Fruit fly (Drosophila melanogaster) Kc167 (cell line): ENCODE data around the gene CG33342.

Experiments used
- Myc ChIP-seq: fragments of >200 bp; optimal IDR thresholded peaks from 2 replicates; lab custom pipeline; 2017; ENCODE audit warnings: missing external identifiers
- Sin3A ChIP-seq: fragments of >200 bp; optimal IDR thresholded peaks from 2 replicates; lab custom pipeline; 2018; ENCODE audit warnings: missing external identifiers
- h ChIP-seq: fragments of >200 bp; optimal IDR thresholded peaks from 3 replicates; lab custom pipeline; 2018; ENCODE audit warnings: missing external identifiers
- insv ChIP-seq: fragments of >200 bp; optimal IDR thresholded peaks from 3 replicates; lab custom pipeline; 2018; ENCODE audit warnings: missing external identifiers
- psq ChIP-seq: fragments of >200 bp; optimal IDR thresholded peaks from 2 replicates; lab custom pipeline; 2017; ENCODE audit warnings: missing external identifiers
- ttk ChIP-seq: sonication (Bioruptor generic); optimal IDR thresholded peaks from 2 replicates; lab custom pipeline; 2017; ENCODE audit warnings: missing external identifiers

CG33342 gene

DNA sequence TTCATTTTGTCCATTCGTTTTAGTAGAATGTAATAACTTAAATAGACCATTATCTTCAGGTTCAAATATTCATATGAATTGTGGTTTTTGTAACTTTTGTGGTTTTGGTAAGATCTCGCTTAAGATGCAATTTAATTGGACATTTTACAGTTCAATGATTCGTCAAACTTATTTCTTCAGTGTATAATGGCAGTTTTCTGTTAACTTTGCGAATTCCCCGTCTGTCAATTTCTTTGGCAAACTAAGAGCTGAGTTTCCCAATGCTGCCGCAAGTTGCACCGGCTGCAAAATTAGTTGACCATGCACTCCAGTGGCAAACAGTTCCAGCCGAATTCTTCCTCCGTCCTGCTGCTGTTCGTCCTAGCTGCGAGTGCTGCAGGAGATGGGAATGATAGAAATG, at the start of gene CG33342:
TSS of gene CG33342 (plus strand) at position 301 of the 400 bp plus-strand sequence.
- TF ChIP-seq Sin3A (lab: Kevin White, UChicago) (no peak), psq (no peak), ttk (lab: Kevin White, UChicago) (no peak), h (lab: Kevin White, UChicago) (no peak), Myc (lab: Kevin White, UChicago) (no peak), insv (lab: Kevin White, UChicago) (no peak)

dm6 chr3R:24333182-24333808, 43.4 kb upstream of the CG33342 start, which contains the start of the genes Rrp5 and Dis3:
Gene Rrp5 (minus strand): TSS chr3R:24333316.
Gene Dis3 (plus strand): TSS chr3R:24333433.
- TF ChIP-seq Myc (lab: Kevin White, UChicago), result no peak
- no peak for TF ChIP-seq psq
- TF ChIP-seq insv (lab: Kevin White, UChicago), result no peak
- no peak for TF ChIP-seq Sin3A (lab: Kevin White, UChicago)
- TF ChIP-seq ttk (lab: Kevin White, UChicago), result no peak

- no peak for TF ChIP-seq psq
- no peak for TF ChIP-seq ttk (lab: Kevin White, UChicago)
Measured at dm6 chr3R:24336622-24337021, 40.0 kb upstream of the CG33342 start, which contains the start of gene CG6432. Gene CG6432 (plus strand): TSS chr3R:24336922.

- TF ChIP-seq psq (no peak), Sin3A (lab: Kevin White, UChicago) (no peak), h (lab: Kevin White, UChicago) (no peak), ttk (lab: Kevin White, UChicago) (no peak), insv (lab: Kevin White, UChicago) (no peak), Myc (lab: Kevin White, UChicago) (no peak)
Measured at dm6 chr3R:24341251-24341650, 35.4 kb upstream of the CG33342 start, which contains the start of gene Ms. Gene Ms (plus strand): TSS chr3R:24341551.

DNA sequence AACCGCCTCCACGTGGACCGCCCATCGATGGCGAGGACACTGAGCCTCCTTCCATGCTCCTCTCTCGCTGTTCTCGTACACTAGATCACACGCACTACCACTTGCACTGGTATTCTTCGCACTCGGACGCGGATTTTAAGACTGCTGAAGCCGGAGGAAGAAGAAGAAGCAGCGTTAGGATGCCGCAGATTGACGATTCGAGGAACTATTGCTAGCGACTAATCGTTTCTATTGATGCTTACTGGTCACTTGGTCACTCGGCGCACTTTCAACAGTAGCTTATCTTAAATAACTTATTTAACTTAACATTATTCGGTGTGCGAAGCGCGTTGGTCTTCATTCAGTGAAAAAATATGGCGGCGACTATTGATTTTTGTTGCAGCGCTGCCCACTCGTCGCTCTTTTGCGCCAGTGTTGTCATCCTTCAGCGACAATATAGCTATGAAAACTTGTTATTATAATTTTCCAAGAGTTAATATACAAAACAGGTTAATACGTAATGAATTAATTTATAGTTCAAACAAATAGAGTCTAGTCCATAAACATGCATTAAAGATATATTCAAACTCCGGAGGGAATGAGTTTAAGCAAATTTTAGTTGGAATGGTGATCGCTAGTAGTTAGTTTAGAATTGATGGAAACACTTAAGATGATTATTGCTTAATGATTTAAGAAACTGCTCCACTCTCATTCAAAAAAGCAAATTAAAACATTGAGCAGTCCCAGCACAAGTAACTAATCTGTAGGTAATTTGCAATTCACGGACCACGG, 28.1 kb upstream of the CG33342 start, which contains the start of the genes CG5746 and CG6454:
TSS of gene CG5746 (minus strand) at position 372 of the 771 bp plus-strand sequence.
TSS of gene CG6454 (plus strand) at position 763 of the 771 bp plus-strand sequence.
- TF ChIP-seq Myc (lab: Kevin White, UChicago), result no peak
- no peak for TF ChIP-seq insv (lab: Kevin White, UChicago)
- TF ChIP-seq Sin3A (lab: Kevin White, UChicago), result no peak
- TF ChIP-seq psq, result no peak
- TF ChIP-seq h (lab: Kevin White, UChicago), result no peak
- TF ChIP-seq ttk (lab: Kevin White, UChicago), result no peak

- TF ChIP-seq h (lab: Kevin White, UChicago) (no peak), Sin3A (lab: Kevin White, UChicago) (no peak), Myc (lab: Kevin White, UChicago) (no peak), insv (lab: Kevin White, UChicago) (no peak)
Measured at dm6 chr3R:24353448-24353847, 23.2 kb upstream of the CG33342 start.

- TF ChIP-seq insv (lab: Kevin White, UChicago), result no peak
Measured at dm6 chr3R:24357698-24358097, 19.0 kb upstream of the CG33342 start, which contains the start of gene Golgin84. Gene Golgin84 (minus strand): TSS chr3R:24357938.

DNA sequence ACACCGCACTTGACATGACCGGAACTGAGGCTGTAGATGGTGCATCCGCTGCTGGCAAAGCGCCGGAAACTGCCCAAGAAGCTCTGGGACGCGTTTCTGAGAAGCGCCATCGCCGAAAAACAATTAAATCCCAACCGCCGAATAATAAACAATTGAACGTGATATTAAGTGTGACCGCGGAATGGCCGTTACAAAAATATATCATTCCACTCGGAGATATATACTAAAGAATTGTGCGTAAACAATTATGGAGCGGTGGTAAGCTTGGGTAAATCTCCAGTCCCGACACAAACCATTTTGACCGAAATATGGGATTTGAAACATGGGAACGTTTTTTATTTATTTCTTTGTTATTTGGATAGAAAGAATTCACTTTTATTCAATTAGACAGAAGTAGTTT, 16.7 kb upstream of the CG33342 start, which contains the start of gene CG18528:
TSS of gene CG18528 (minus strand) at position 188 of the 400 bp plus-strand sequence.
- TF ChIP-seq psq (no peak), insv (lab: Kevin White, UChicago) (no peak), h (lab: Kevin White, UChicago) (no peak), ttk (lab: Kevin White, UChicago) (no peak), Sin3A (lab: Kevin White, UChicago) (no peak), Myc (lab: Kevin White, UChicago) (no peak)

- TF ChIP-seq ttk (lab: Kevin White, UChicago), result no peak
- TF ChIP-seq h (lab: Kevin White, UChicago), result no peak
- no peak for TF ChIP-seq insv (lab: Kevin White, UChicago)
- no peak for TF ChIP-seq Sin3A (lab: Kevin White, UChicago)
- no peak for TF ChIP-seq Myc (lab: Kevin White, UChicago)
- TF ChIP-seq psq, result no peak
Measured at dm6 chr3R:24361583-24361982, 15.1 kb upstream of the CG33342 start, which contains the start of the genes CG5762 and CG33339. Gene CG5762 (minus strand): TSS chr3R:24361683. Gene CG33339 (plus strand): TSS chr3R:24361847.

dm6 chr3R:24362838-24363237, 13.8 kb upstream of the CG33342 start, which contains the start of gene CG33340:
Gene CG33340 (plus strand): TSS chr3R:24363138.
- TF ChIP-seq insv (lab: Kevin White, UChicago) (no peak), h (lab: Kevin White, UChicago) (no peak), Myc (lab: Kevin White, UChicago) (no peak), ttk (lab: Kevin White, UChicago) (no peak), psq (no peak), Sin3A (lab: Kevin White, UChicago) (no peak)

DNA sequence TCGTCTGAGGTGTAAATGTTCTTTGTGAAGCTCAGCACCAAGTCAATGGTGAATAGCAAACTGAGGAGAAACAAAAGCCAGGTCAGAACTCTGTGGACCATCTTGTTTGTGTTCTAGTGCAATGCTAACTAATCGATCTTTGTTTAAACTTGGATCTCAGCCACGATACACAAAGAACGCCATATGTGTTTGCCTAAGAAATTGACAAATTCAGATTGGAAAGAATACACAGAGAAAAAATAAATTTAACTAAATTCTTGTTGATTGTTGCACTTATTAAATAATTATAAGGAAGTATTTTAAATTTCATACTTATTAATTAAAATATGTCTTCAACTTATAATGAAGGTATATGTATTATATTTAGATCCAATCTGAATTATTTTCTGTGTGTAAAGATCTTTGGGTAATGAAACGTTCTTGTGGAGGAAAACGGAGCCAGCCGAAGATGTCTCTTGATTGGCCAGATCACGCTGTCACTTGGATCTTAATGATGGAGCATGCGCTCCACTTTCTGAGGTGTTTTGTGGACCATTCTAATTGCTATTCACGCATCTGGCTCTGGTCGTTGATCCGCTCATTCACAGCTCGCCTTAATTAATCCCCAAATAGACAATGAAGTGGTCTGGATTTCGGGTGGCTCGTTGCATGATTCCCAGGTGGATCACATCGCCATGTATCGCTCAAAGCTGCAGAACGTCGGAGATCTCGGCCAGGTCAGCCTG, 11.6 kb upstream of the CG33342 start, which contains the start of the genes CG17784 and CG13613:
TSS of gene CG17784 (minus strand) at position 101 of the 725 bp plus-strand sequence.
TSS of gene CG13613 (plus strand) at position 675 of the 725 bp plus-strand sequence.
- TF ChIP-seq ttk (lab: Kevin White, UChicago) (no peak), h (lab: Kevin White, UChicago) (no peak), Myc (lab: Kevin White, UChicago) (no peak), insv (lab: Kevin White, UChicago) (no peak), psq (no peak), Sin3A (lab: Kevin White, UChicago) (no peak)
